Worm (Caenorhabditis elegans): Measurements from ENCODE around the gene snn-1.
A peak's percentile ranks its signal among the peaks of the same experiment; 100 is the strongest.

snn-1 gene

DNA sequence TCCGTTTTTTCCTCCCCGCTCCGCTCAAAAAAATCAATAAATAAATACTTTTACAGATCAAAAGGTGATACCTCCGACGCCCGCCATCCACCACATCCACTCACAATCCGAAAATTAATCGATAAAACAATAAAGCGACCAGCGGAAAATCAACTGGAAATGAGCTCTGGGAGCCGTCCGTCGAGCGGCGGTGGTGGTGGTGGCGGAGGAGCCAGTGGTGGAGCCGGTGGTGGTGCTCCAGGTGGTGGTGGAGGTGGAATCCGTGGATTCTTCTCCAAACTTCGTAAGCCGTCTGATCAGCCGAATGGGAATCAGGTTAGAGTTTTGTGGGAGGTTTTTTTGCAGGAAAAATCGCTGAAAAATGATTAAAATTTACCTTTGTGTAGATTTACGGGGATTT is 33.0 kb upstream of the snn-1 start, which contains the start of gene egl-4:
Gene egl-4 (plus strand): TSS at position 160 of the 400 bp plus-strand sequence.
- TF ChIP-seq egrh-3 (GFP tag; IDR thresholded peaks at IDR 0.05) (peak; percentile 66; the same call in 1 of the 2 replicates), nhr-120 (GFP tag; IDR thresholded peaks at IDR 0.05) (no peak), zfh-2 (GFP tag; conservative IDR thresholded peaks at IDR 0.05) (peak; percentile 84)

DNA sequence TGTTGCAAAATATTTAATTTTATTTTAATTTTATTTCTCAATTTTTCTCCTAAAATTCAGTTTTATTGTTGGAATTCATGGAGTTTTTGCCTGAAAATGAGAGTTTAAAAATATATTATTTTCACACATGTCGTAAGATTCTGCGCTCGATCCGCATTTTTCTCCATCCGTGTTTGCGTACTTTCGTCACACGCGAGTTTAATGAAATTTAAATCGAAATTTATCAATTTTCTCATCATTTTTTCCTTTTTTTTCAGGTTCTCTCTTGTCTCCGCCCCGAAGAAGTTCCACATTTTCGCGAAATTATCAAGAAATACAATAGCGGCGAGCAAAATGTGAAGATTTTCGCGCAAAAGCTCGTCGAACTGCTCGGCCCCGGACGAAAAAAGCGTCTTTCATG is 31.5 kb upstream of the snn-1 start:
- TF ChIP-seq ztf-25 (GFP tag; IDR thresholded peaks at IDR 0.05) (no peak), dpl-1 (GFP tag; optimal IDR thresholded peaks at IDR 0.05) (no peak), bed-2 (GFP tag; IDR thresholded peaks at IDR 0.05) (no peak), hmg-20 (GFP tag; IDR thresholded peaks at IDR 0.05) (no peak), nhr-90 (tag; optimal IDR thresholded peaks at IDR 0.05) (no peak), attf-3 (GFP tag; conservative IDR thresholded peaks at IDR 0.05) (no peak), die-1 (tag; optimal IDR thresholded peaks at IDR 0.05) (no peak), lsy-27 (tag; optimal IDR thresholded peaks at IDR 0.05; ENCODE audit: borderline replicate concordance, insufficient read depth) (no peak), egrh-3 (GFP tag; IDR thresholded peaks at IDR 0.05) (no peak), snpc-4 (GFP tag; optimal IDR thresholded peaks at IDR 0.05) (no peak), snpc-4 (tag; optimal IDR thresholded peaks at IDR 0.05) (no peak), lag-1 (GFP tag; IDR thresholded peaks at IDR 0.05) (no peak), C06A6.2 (GFP tag; conservative IDR thresholded peaks at IDR 0.05) (no peak), ceh-79 (tag; optimal IDR thresholded peaks at IDR 0.05) (no peak), hlh-12 (tag; optimal IDR thresholded peaks at IDR 0.05) (no peak), K12H6.12 (tag; optimal IDR thresholded peaks at IDR 0.05) (no peak), pbrm-1 (GFP tag; IDR thresholded peaks at IDR 0.05) (no peak)

DNA sequence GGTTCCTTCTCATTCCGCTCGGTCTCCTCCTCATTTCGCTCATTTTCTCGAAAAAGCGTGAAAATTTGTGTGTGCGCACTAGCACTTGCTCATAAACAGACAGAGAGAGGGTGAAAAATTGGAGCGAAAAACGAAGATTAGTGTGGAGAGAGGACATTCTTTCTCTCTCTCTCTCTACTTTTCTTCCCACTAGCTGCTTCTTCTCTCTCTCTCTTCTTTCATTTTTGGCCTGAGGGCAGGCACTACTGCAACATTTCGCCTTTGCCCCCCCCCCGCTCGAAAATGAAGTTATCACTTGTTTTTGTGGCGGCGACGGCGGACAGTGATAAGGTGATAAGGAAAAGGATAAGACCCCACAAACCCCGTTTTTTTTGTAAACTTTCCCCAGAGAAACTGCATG is 30.1 kb upstream of the snn-1 start:
- TF ChIP-seq rcor-1 (GFP tag; IDR thresholded peaks at IDR 0.05): no peak
- TF ChIP-seq dox-1 (GFP tag; IDR thresholded peaks at IDR 0.05): peak; percentile 53
- no peak for TF ChIP-seq lir-1 (GFP tag; conservative IDR thresholded peaks at IDR 0.05)
- no peak for TF ChIP-seq F52B5.7 (tag; optimal IDR thresholded peaks at IDR 0.05)
- TF ChIP-seq aptf-2 (GFP tag; conservative IDR thresholded peaks at IDR 0.05): no peak
- no peak for TF ChIP-seq ceh-79 (tag; optimal IDR thresholded peaks at IDR 0.05)
- TF ChIP-seq snpc-4 (GFP tag; optimal IDR thresholded peaks at IDR 0.05): no peak
- TF ChIP-seq snpc-4 (tag; optimal IDR thresholded peaks at IDR 0.05): no peak
- TF ChIP-seq lin-26 (GFP tag; IDR thresholded peaks at IDR 0.05): no peak
- TF ChIP-seq him-1 (tag; optimal IDR thresholded peaks at IDR 0.05): no peak
- no peak for TF ChIP-seq ztf-26 (tag; optimal IDR thresholded peaks at IDR 0.05)
- TF ChIP-seq rec-8 (tag; optimal IDR thresholded peaks at IDR 0.05): no peak
- no peak for TF ChIP-seq ccch-3 (GFP tag; optimal IDR thresholded peaks at IDR 0.05)
- TF ChIP-seq F10E7.11 (tag; optimal IDR thresholded peaks at IDR 0.05): no peak
- no peak for TF ChIP-seq F55B11.4 (tag; optimal IDR thresholded peaks at IDR 0.05; ENCODE audit: borderline replicate concordance, insufficient read depth)
- no peak for TF ChIP-seq F57A8.1 (GFP tag; optimal IDR thresholded peaks at IDR 0.05)
- no peak for TF ChIP-seq zim-3 (tag; optimal IDR thresholded peaks at IDR 0.05)
- no peak for TF ChIP-seq ztf-28 (GFP tag; IDR thresholded peaks at IDR 0.05)
- TF ChIP-seq ets-4 (GFP tag; optimal IDR thresholded peaks at IDR 0.05): peak; percentile 47
- no peak for TF ChIP-seq hsf-1 (GFP tag; IDR thresholded peaks at IDR 0.05)
- peak; percentile 8; the same call in 1 of the 2 replicates for TF ChIP-seq hmg-1.2 (GFP tag; IDR thresholded peaks at IDR 0.05)
- TF ChIP-seq repo-1 (tag; optimal IDR thresholded peaks at IDR 0.05): no peak
- TF ChIP-seq ama-1 (optimal IDR thresholded peaks at IDR 0.05): no peak
- TF ChIP-seq ama-1 (GFP tag; optimal IDR thresholded peaks at IDR 0.05): no peak
- TF ChIP-seq F22D6.2 (tag; optimal IDR thresholded peaks at IDR 0.05): no peak
- no peak for TF ChIP-seq ztf-22 (GFP tag; optimal IDR thresholded peaks at IDR 0.05)
- TF ChIP-seq snpc-1.3 (tag; optimal IDR thresholded peaks at IDR 0.05; ENCODE audit: insufficient read depth): no peak
- no peak for TF ChIP-seq die-1 (tag; optimal IDR thresholded peaks at IDR 0.05)
- TF ChIP-seq B0035.1 (tag; optimal IDR thresholded peaks at IDR 0.05): no peak
- TF ChIP-seq chd-7 (tag; optimal IDR thresholded peaks at IDR 0.05): no peak
- no peak for TF ChIP-seq bed-2 (GFP tag; IDR thresholded peaks at IDR 0.05)
- no peak for TF ChIP-seq ZK185.1 (tag; optimal IDR thresholded peaks at IDR 0.05; ENCODE audit: poor library complexity, severe bottlenecking)
